Fruit fly (Drosophila melanogaster) whole organism, embryonic: ENCODE data around the gene Pnn.

Experiments used
- CG11723 ChIP-seq: fragments of 200-800 bp; sonication (Bioruptor generic); optimal IDR thresholded peaks from 2 replicates; lab custom pipeline; 2017; ENCODE audit warnings: missing biosample characterization, mild to moderate bottlenecking, missing genetic modification characterization
- CG12769 ChIP-seq: fragments of 200-800 bp; sonication (Bioruptor generic); optimal IDR thresholded peaks from 2 replicates; lab custom pipeline; 2019; ENCODE audit warnings: missing biosample characterization, mild to moderate bottlenecking, missing genetic modification characterization, moderate library complexity
- CG13424 ChIP-seq: fragments of 200-800 bp; sonication (Bioruptor generic); optimal IDR thresholded peaks from 2 replicates; lab custom pipeline; 2019; ENCODE audit warnings: missing biosample characterization, mild to moderate bottlenecking, missing genetic modification characterization, moderate library complexity
- CG15269 ChIP-seq: fragments of 200-800 bp; sonication (Bioruptor generic); optimal IDR thresholded peaks from 2 replicates; lab custom pipeline; 2018; ENCODE audit warnings: missing biosample characterization, mild to moderate bottlenecking, missing genetic modification characterization, moderate library complexity
- CG15514 ChIP-seq: fragments of 200-800 bp; sonication (Bioruptor generic); optimal IDR thresholded peaks from 3 replicates; lab custom pipeline; 2017; ENCODE audit warnings: missing biosample characterization, missing genetic modification characterization, mild to moderate bottlenecking, moderate library complexity, missing genetic modification reagents
- CG16813 ChIP-seq: fragments of 200-800 bp; sonication (Bioruptor generic); IDR thresholded peaks from 3 replicates; pipeline ENCODE4 v1.3.6; 2022; ENCODE audit warnings: missing biosample characterization, missing genetic modification characterization; ENCODE audit not compliant: partially characterized antibody
- CG17385 ChIP-seq: fragments of 200-800 bp; sonication (Bioruptor generic); optimal IDR thresholded peaks from 3 replicates; lab custom pipeline; 2018; ENCODE audit warnings: missing biosample characterization, mild to moderate bottlenecking, missing genetic modification characterization
- CG1832 ChIP-seq: fragments of 200-800 bp; sonication (Bioruptor generic); optimal IDR thresholded peaks from 2 replicates; lab custom pipeline; 2017; ENCODE audit warnings: missing biosample characterization, mild to moderate bottlenecking, missing genetic modification characterization, inconsistent platforms
- CG2120 ChIP-seq: fragments of 200-800 bp; sonication (Bioruptor generic); optimal IDR thresholded peaks from 3 replicates; lab custom pipeline; 2016; ENCODE audit warnings: missing biosample characterization, missing genetic modification characterization
- CG2202 ChIP-seq: fragments of 200-800 bp; sonication (Bioruptor generic); optimal IDR thresholded peaks from 2 replicates; lab custom pipeline; 2018; ENCODE audit warnings: missing biosample characterization, mild to moderate bottlenecking, missing genetic modification characterization
- CG32532 ChIP-seq: fragments of 200-800 bp; sonication (Bioruptor generic); IDR thresholded peaks from 2 replicates; pipeline ENCODE4 v1.3.6; 2022; ENCODE audit warnings: missing biosample characterization, missing genetic modification characterization
- CG3281 ChIP-seq: fragments of 200-800 bp; sonication (Bioruptor generic); optimal IDR thresholded peaks from 3 replicates; lab custom pipeline; 2017; ENCODE audit warnings: missing biosample characterization, mild to moderate bottlenecking, missing genetic modification characterization
- CG3995 ChIP-seq: fragments of 200-800 bp; sonication (Bioruptor generic); optimal IDR thresholded peaks from 3 replicates; lab custom pipeline; 2016; ENCODE audit warnings: missing biosample characterization, missing genetic modification characterization
- CG4404 ChIP-seq: fragments of 200-800 bp; sonication (Bioruptor generic); IDR thresholded peaks from 2 replicates; pipeline ENCODE4 v1.3.6; 2022; ENCODE audit warnings: missing biosample characterization, missing genetic modification characterization
- CG4424 ChIP-seq: fragments of 200-800 bp; sonication (Bioruptor generic); optimal IDR thresholded peaks from 3 replicates; lab custom pipeline; 2016; ENCODE audit warnings: missing biosample characterization, missing genetic modification characterization
- CG6765 ChIP-seq: fragments of 200-800 bp; sonication (Bioruptor generic); optimal IDR thresholded peaks from 3 replicates; lab custom pipeline; 2017; ENCODE audit warnings: missing biosample characterization, mild to moderate bottlenecking, missing genetic modification characterization
- CG6813 ChIP-seq: fragments of 200-800 bp; sonication (Bioruptor generic); optimal IDR thresholded peaks from 2 replicates; lab custom pipeline; 2017; ENCODE audit warnings: missing biosample characterization, missing genetic modification characterization, mild to moderate bottlenecking, moderate library complexity, missing genetic modification reagents
- CG7928 ChIP-seq: fragments of 200-800 bp; sonication (Bioruptor generic); optimal IDR thresholded peaks from 2 replicates; lab custom pipeline; 2017; ENCODE audit warnings: missing biosample characterization, mild to moderate bottlenecking, missing genetic modification characterization
- CG9609 ChIP-seq: fragments of 200-800 bp; sonication (Bioruptor generic); optimal IDR thresholded peaks from 3 replicates; lab custom pipeline; 2016; ENCODE audit warnings: missing biosample characterization, missing genetic modification characterization
- D19A ChIP-seq: fragments of 200-800 bp; optimal IDR thresholded peaks from 3 replicates; lab custom pipeline; 2019; ENCODE audit warnings: missing biosample characterization, mild to moderate bottlenecking, missing genetic modification characterization, moderate library complexity
- E2f1 ChIP-seq: fragments of 200-800 bp; sonication (Bioruptor generic); IDR thresholded peaks from 2 replicates; pipeline ENCODE4 v1.3.6; 2022; ENCODE audit warnings: missing biosample characterization, missing genetic modification characterization
- Elba2 ChIP-seq: fragments of 200-800 bp; sonication (Bioruptor generic); optimal IDR thresholded peaks from 3 replicates; lab custom pipeline; 2016; ENCODE audit warnings: missing biosample characterization, missing genetic modification characterization
- Fer2 ChIP-seq: fragments of 200-800 bp; sonication (Bioruptor generic); optimal IDR thresholded peaks from 2 replicates; lab custom pipeline; 2018; ENCODE audit warnings: missing biosample characterization, mild to moderate bottlenecking, missing genetic modification characterization, moderate library complexity
- Hr51 ChIP-seq, 2 experiments: fragments of 200-800 bp; sonication (Bioruptor generic); optimal IDR thresholded peaks; 2 replicates in 1 of 2; 3 replicates in 1 of 2; lab custom pipeline; 2016 to 2018; ENCODE audit warnings: missing biosample characterization in 2 of 2, missing genetic modification characterization in 2 of 2, mild to moderate bottlenecking in 1 of 2, moderate library complexity in 1 of 2
- Hr78 ChIP-seq, 2 experiments: fragments of 200-800 bp in 1 of 2; fragments of >200 bp in 1 of 2; sonication (Bioruptor generic) in 1 of 2; optimal IDR thresholded peaks; 2 replicates each; lab custom pipeline; 2017 to 2019; ENCODE audit warnings: missing biosample characterization in 2 of 2, missing genetic modification characterization in 2 of 2, mild to moderate bottlenecking in 1 of 2, moderate library complexity in 1 of 2
- Hsf ChIP-seq: fragments of 200-800 bp; sonication (Bioruptor generic); optimal IDR thresholded peaks from 3 replicates; lab custom pipeline; 2016; ENCODE audit warnings: missing biosample characterization, missing genetic modification characterization
- Lim3 ChIP-seq: fragments of 200-800 bp; sonication (Bioruptor generic); IDR thresholded peaks from 2 replicates; pipeline ENCODE4 v1.3.6; 2022; ENCODE audit warnings: missing biosample characterization, missing genetic modification characterization
- MTF-1 ChIP-seq: fragments of 200-800 bp; sonication (Bioruptor generic); optimal IDR thresholded peaks from 2 replicates; lab custom pipeline; 2018; ENCODE audit warnings: missing biosample characterization, mild to moderate bottlenecking, missing genetic modification characterization, borderline replicate concordance
- Med ChIP-seq: fragments of 200-800 bp; sonication (Bioruptor generic); peaks from one replicate; lab custom pipeline; 2016; ENCODE audit warnings: missing biosample characterization, missing genetic modification characterization, mild to moderate bottlenecking, inconsistent platforms, moderate library complexity
- NfI ChIP-seq: fragments of 200-800 bp; sonication (Bioruptor generic); optimal IDR thresholded peaks from 3 replicates; lab custom pipeline; 2018; ENCODE audit warnings: missing biosample characterization, mild to moderate bottlenecking, missing genetic modification characterization, moderate library complexity
- Rx ChIP-seq: fragments of 200-800 bp; sonication (Bioruptor generic); IDR thresholded peaks from 2 replicates; pipeline ENCODE4 v1.3.6; 2022; ENCODE audit warnings: missing biosample characterization, missing genetic modification characterization
- Usf ChIP-seq: fragments of 200-800 bp; sonication (Bioruptor generic); optimal IDR thresholded peaks from 2 replicates; lab custom pipeline; 2017; ENCODE audit warnings: missing genotype, missing biosample characterization, missing genetic modification characterization
- bab2 ChIP-seq: fragments of 200-800 bp; sonication (Bioruptor generic); optimal IDR thresholded peaks from 2 replicates; lab custom pipeline; 2016; ENCODE audit warnings: missing biosample characterization, missing genetic modification characterization
- cato ChIP-seq: fragments of 200-800 bp; sonication (Bioruptor generic); optimal IDR thresholded peaks from 2 replicates; lab custom pipeline; 2016; ENCODE audit warnings: missing biosample characterization, missing genetic modification characterization, borderline replicate concordance
- en ChIP-seq: fragments of 200-800 bp; sonication (Bioruptor generic); optimal IDR thresholded peaks from 2 replicates; lab custom pipeline; 2016; ENCODE audit warnings: missing biosample characterization, missing genetic modification characterization
- exex ChIP-seq: fragments of 200-800 bp; sonication (Bioruptor generic); optimal IDR thresholded peaks from 4 replicates; lab custom pipeline; 2018; ENCODE audit warnings: missing biosample characterization, mild to moderate bottlenecking, missing genetic modification characterization, moderate library complexity
- gce ChIP-seq: fragments of 200-800 bp; sonication (Bioruptor generic); IDR thresholded peaks from 3 replicates; pipeline ENCODE4 v1.3.6; 2022; ENCODE audit warnings: missing biosample characterization, missing genetic modification characterization
- grn ChIP-seq: fragments of 200-800 bp; sonication (Bioruptor generic); optimal IDR thresholded peaks from 3 replicates; lab custom pipeline; 2017; ENCODE audit warnings: missing biosample characterization, missing genetic modification characterization
- gro ChIP-seq: fragments of 200-800 bp; sonication (Bioruptor generic); optimal IDR thresholded peaks from 2 replicates; lab custom pipeline; 2016; ENCODE audit warnings: missing biosample characterization, missing genetic modification characterization
- lilli ChIP-seq: fragments of 200-800 bp; sonication (Bioruptor generic); optimal IDR thresholded peaks from 3 replicates; lab custom pipeline; 2016; ENCODE audit warnings: missing biosample characterization, missing genetic modification characterization
- lola ChIP-seq, 3 experiments: fragments of >200 bp in 2 of 3; fragments of 200-800 bp in 1 of 3; sonication (Bioruptor generic) in 1 of 3; optimal IDR thresholded peaks; 2 replicates each; lab custom pipeline; 2017 to 2019; ENCODE audit warnings: missing biosample characterization in 3 of 3, missing genetic modification characterization in 3 of 3, mild to moderate bottlenecking in 1 of 3, moderate library complexity in 1 of 3
- maf-S ChIP-seq: fragments of 200-800 bp; sonication (Bioruptor generic); optimal IDR thresholded peaks from 2 replicates; lab custom pipeline; 2016; ENCODE audit warnings: missing biosample characterization, missing genetic modification characterization
- nom ChIP-seq: fragments of 200-800 bp; sonication (Bioruptor generic); optimal IDR thresholded peaks from 2 replicates; lab custom pipeline; 2017; ENCODE audit warnings: missing biosample characterization, missing genetic modification characterization, mild to moderate bottlenecking, moderate library complexity, missing genetic modification reagents
- peb ChIP-seq: fragments of 200-800 bp; sonication (Bioruptor generic); IDR thresholded peaks from 2 replicates; pipeline ENCODE4 v1.3.6; 2022; ENCODE audit warnings: missing biosample characterization, missing genetic modification characterization
- scrt ChIP-seq: fragments of 200-800 bp; sonication (Bioruptor generic); optimal IDR thresholded peaks from 2 replicates; lab custom pipeline; 2018; ENCODE audit warnings: missing biosample characterization, mild to moderate bottlenecking, missing genetic modification characterization, moderate library complexity
- sens-2 ChIP-seq: fragments of 200-800 bp; sonication (Bioruptor generic); IDR thresholded peaks from 2 replicates; pipeline ENCODE4 v1.3.6; 2022; ENCODE audit warnings: missing biosample characterization, missing genetic modification characterization
- sima ChIP-seq: fragments of 200-800 bp; sonication (Bioruptor generic); optimal IDR thresholded peaks from 2 replicates; lab custom pipeline; 2016; ENCODE audit warnings: missing biosample characterization, missing genetic modification characterization
- stwl ChIP-seq: fragments of 200-800 bp; sonication (Bioruptor generic); optimal IDR thresholded peaks from 3 replicates; lab custom pipeline; 2018; ENCODE audit warnings: missing biosample characterization, mild to moderate bottlenecking, missing genetic modification characterization, moderate library complexity
- sug ChIP-seq: fragments of 200-800 bp; optimal IDR thresholded peaks from 2 replicates; lab custom pipeline; 2019; ENCODE audit warnings: missing biosample characterization, mild to moderate bottlenecking, missing genetic modification characterization, moderate library complexity
- unc-4 ChIP-seq: fragments of 200-800 bp; sonication (Bioruptor generic); IDR thresholded peaks from 2 replicates; pipeline ENCODE4 v1.3.6; 2022; ENCODE audit warnings: missing biosample characterization, missing genetic modification characterization; ENCODE audit not compliant: partially characterized antibody
- wor ChIP-seq: fragments of 200-800 bp; sonication (Bioruptor generic); IDR thresholded peaks from 2 replicates; pipeline ENCODE4 v1.3.6; 2022; ENCODE audit warnings: missing biosample characterization, missing genetic modification characterization

The Pnn gene

DNA sequence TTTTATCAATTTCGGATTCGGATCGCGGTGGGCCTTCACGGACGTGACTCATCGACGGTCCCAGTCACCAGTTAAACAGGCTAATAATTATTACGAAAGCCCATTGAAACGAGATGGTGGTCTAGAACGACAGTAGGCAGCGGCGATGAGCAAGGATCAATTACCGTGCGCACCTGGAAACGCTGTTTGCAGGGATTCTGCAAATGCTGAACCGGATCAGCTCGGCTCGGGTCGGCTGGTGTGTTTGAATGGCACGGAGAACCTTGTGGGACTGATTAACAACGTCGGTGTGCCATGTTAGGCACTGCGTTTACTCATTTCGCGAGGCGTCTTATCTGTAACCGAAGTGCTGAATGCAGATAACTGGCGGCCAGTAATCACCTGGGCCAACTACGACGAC, 33.4 kb downstream of the Pnn start, which contains the start of gene Whamy (continued):
- TF ChIP-seq maf-S (GFP tag; lab: Kevin White, UChicago) (no peak), CG3995 (no peak), CG2120 (GFP tag; lab: Kevin White, UChicago) (no peak), Lim3 (no peak), NfI (GFP tag; lab: Kevin White, UChicago) (no peak), sens-2 (GFP tag; lab: Robert Waterston, UW) (no peak), CG6765 (GFP tag; lab: Kevin White, UChicago) (no peak), sug (peak; percentile 75), sima (GFP tag; lab: Kevin White, UChicago) (no peak), gro (GFP tag; lab: Kevin White, UChicago) (no peak), CG32532 (GFP tag; lab: Robert Waterston, UW) (no peak), Hr51 (GFP tag; optimal IDR thresholded peaks at IDR 0.05; lab: Kevin White, UChicago) (no peak), CG7928 (GFP tag; lab: Kevin White, UChicago) (no peak), wor (GFP tag; lab: Robert Waterston, UW) (no peak), en (no peak), peb (GFP tag; lab: Robert Waterston, UW) (no peak), grn (peak; percentile 62), CG16813 (GFP tag; lab: Robert Waterston, UW) (no peak), lilli (GFP tag; lab: Kevin White, UChicago) (no peak), CG12769 (tag; lab: Kevin White, UChicago) (peak; percentile 11), bab2 (GFP tag; lab: Kevin White, UChicago) (no peak), Hr78 (GFP tag; optimal IDR thresholded peaks at IDR 0.05; lab: Kevin White, UChicago) (no peak), CG6813 (GFP tag; lab: Kevin White, UChicago) (no peak), lola (GFP tag; optimal IDR thresholded peaks at IDR 0.05; lab: Kevin White, UChicago) (no peak), CG9609 (GFP tag; lab: Kevin White, UChicago) (no peak), CG15514 (GFP tag; lab: Kevin White, UChicago) (no peak), CG2202 (tag; lab: Kevin White, UChicago) (no peak), CG4424 (GFP tag; lab: Kevin White, UChicago) (no peak), cato (GFP tag; lab: Kevin White, UChicago) (no peak), Hsf (no peak), gce (GFP tag; lab: Robert Waterston, UW) (no peak), D19A (tag; lab: Kevin White, UChicago) (no peak), nom (GFP tag; lab: Kevin White, UChicago) (no peak), CG11723 (GFP tag; lab: Kevin White, UChicago) (no peak), Usf (GFP tag; lab: Kevin White, UChicago) (no peak), CG3281 (GFP tag; lab: Kevin White, UChicago) (no peak), stwl (tag; lab: Kevin White, UChicago) (no peak), Fer2 (tag; lab: Kevin White, UChicago) (no peak), exex (tag; lab: Kevin White, UChicago) (peak; percentile 74), CG1832 (no peak), Elba2 (GFP tag; lab: Kevin White, UChicago) (no peak), CG17385 (no peak), E2f1 (GFP tag; lab: Robert Waterston, UW) (no peak), MTF-1 (no peak), CG13424 (tag; lab: Kevin White, UChicago) (no peak), Rx (GFP tag; lab: Robert Waterston, UW) (no peak), scrt (GFP tag; lab: Kevin White, UChicago) (no peak), Med (peak; percentile 70), CG15269 (no peak), unc-4 (GFP tag; lab: Robert Waterston, UW) (no peak), CG4404 (GFP tag; lab: Robert Waterston, UW) (no peak)
